Worm (Caenorhabditis elegans): ENCODE results near the gene T06C12.14.

Gene T06C12.14

ce11 chrV:15880705-15881104 is 19.1 kb upstream of the T06C12.14 start (continued):
- no peak for TF ChIP-seq lin-54 (GFP tag; optimal IDR thresholded peaks at IDR 0.05)
- TF ChIP-seq die-1 (tag; optimal IDR thresholded peaks at IDR 0.05) = no peak
- TF ChIP-seq atf-7 (tag; optimal IDR thresholded peaks at IDR 0.05) = peak; percentile 73
- peak; percentile 77 for TF ChIP-seq attf-5 (GFP tag; optimal IDR thresholded peaks at IDR 0.05)
- TF ChIP-seq B0336.3 (GFP tag; IDR thresholded peaks at IDR 0.05) = 0 out of 2 replicates have a peak, but pooled peaks have one; percentile 35
- TF ChIP-seq snpc-4 (GFP tag; optimal IDR thresholded peaks at IDR 0.05) = no peak
- peak in 1 of 4 experiments; percentile 11 for TF ChIP-seq snpc-4 (tag; optimal IDR thresholded peaks at IDR 0.05)

ce11 chrV:15884698-15885097 is 15.1 kb upstream of the T06C12.14 start, which contains the start of gene oac-42:
oac-42 (minus strand) TSS chrV:15884798.
- TF ChIP-seq rpc-1 (optimal IDR thresholded peaks at IDR 0.05) (no peak), rpc-1 (tag; optimal IDR thresholded peaks at IDR 0.05) (no peak), lsy-27 (tag; optimal IDR thresholded peaks at IDR 0.05; ENCODE audit: borderline replicate concordance, insufficient read depth) (no peak), K12H6.12 (tag; optimal IDR thresholded peaks at IDR 0.05) (no peak), nhr-27 (tag; optimal IDR thresholded peaks at IDR 0.05) (no peak), cebp-1 (GFP tag; IDR thresholded peaks at IDR 0.05) (no peak), cebp-1 (tag; optimal IDR thresholded peaks at IDR 0.05) (no peak), rcor-1 (GFP tag; IDR thresholded peaks at IDR 0.05) (no peak), let-526 (GFP tag; IDR thresholded peaks at IDR 0.05) (no peak), sea-2 (GFP tag; IDR thresholded peaks at IDR 0.05) (no peak)

ce11 chrV:15885967-15886366 is 13.8 kb upstream of the T06C12.14 start, which contains the start of gene T06C12.9:
T06C12.9 (minus strand) TSS chrV:15886067.
- no peak for TF ChIP-seq egl-44 (GFP tag; IDR thresholded peaks at IDR 0.05)
- no peak for TF ChIP-seq hsf-1 (GFP tag; IDR thresholded peaks at IDR 0.05)
- no peak for TF ChIP-seq F57A8.1 (GFP tag; optimal IDR thresholded peaks at IDR 0.05)
- no peak for TF ChIP-seq F52B5.7 (tag; optimal IDR thresholded peaks at IDR 0.05)
- no peak for TF ChIP-seq cebp-2 (GFP tag; IDR thresholded peaks at IDR 0.05)
- TF ChIP-seq mel-28 (tag; optimal IDR thresholded peaks at IDR 0.05; ENCODE audit: borderline replicate concordance) = no peak
- no peak for TF ChIP-seq mcd-1 (GFP tag; IDR thresholded peaks at IDR 0.05)
- TF ChIP-seq him-1 (tag; optimal IDR thresholded peaks at IDR 0.05) = no peak
- TF ChIP-seq mes-4 (tag; optimal IDR thresholded peaks at IDR 0.05) = no peak
- TF ChIP-seq F33H1.4 (GFP tag; IDR thresholded peaks at IDR 0.05) = no peak
- no peak for TF ChIP-seq Y67H2A.10 (GFP tag; conservative IDR thresholded peaks at IDR 0.05)
- no peak for TF ChIP-seq akir-1 (GFP tag; optimal IDR thresholded peaks at IDR 0.05)
- TF ChIP-seq sptf-2 (GFP tag; optimal IDR thresholded peaks at IDR 0.05) = no peak
- no peak for TF ChIP-seq attf-5 (GFP tag; optimal IDR thresholded peaks at IDR 0.05)
- TF ChIP-seq Y95B8A.8 (GFP tag; IDR thresholded peaks at IDR 0.05) = no peak
- no peak for TF ChIP-seq ztf-3 (GFP tag; optimal IDR thresholded peaks at IDR 0.05)
- no peak for TF ChIP-seq nhr-120 (GFP tag; IDR thresholded peaks at IDR 0.05)
- no peak for TF ChIP-seq Y56A3A.18 (GFP tag; IDR thresholded peaks at IDR 0.05)
- TF ChIP-seq F55B11.4 (tag; optimal IDR thresholded peaks at IDR 0.05; ENCODE audit: borderline replicate concordance, insufficient read depth) = no peak

- TF ChIP-seq rpc-1 (optimal IDR thresholded peaks at IDR 0.05) = no peak
- TF ChIP-seq rpc-1 (tag; optimal IDR thresholded peaks at IDR 0.05) = no peak
- no peak for TF ChIP-seq nfya-1 (tag; optimal IDR thresholded peaks at IDR 0.05; ENCODE audit: borderline replicate concordance, insufficient read depth)
- TF ChIP-seq nfyb-1 (GFP tag; IDR thresholded peaks at IDR 0.05) = peak; percentile 55; the same call in 1 of the 2 replicates
- TF ChIP-seq ztf-22 (GFP tag; optimal IDR thresholded peaks at IDR 0.05) = peak; percentile 26
- TF ChIP-seq nhr-80 (tag; optimal IDR thresholded peaks at IDR 0.05) = peak; percentile 72
- TF ChIP-seq lin-26 (GFP tag; IDR thresholded peaks at IDR 0.05) = no peak
- no peak for TF ChIP-seq rec-8 (tag; optimal IDR thresholded peaks at IDR 0.05)
- TF ChIP-seq pha-4 (tag; optimal IDR thresholded peaks at IDR 0.05) = no peak
- TF ChIP-seq cebp-1 (GFP tag; IDR thresholded peaks at IDR 0.05) = no peak
- TF ChIP-seq cebp-1 (tag; optimal IDR thresholded peaks at IDR 0.05) = peak; percentile 21
- TF ChIP-seq F37B4.10 (GFP tag; IDR thresholded peaks at IDR 0.05) = no peak
- 0 out of 2 replicates have a peak, but pooled peaks have one; percentile 23 for TF ChIP-seq egl-44 (GFP tag; IDR thresholded peaks at IDR 0.05)
- TF ChIP-seq nhr-179 (tag; optimal IDR thresholded peaks at IDR 0.05) = no peak
- TF ChIP-seq dox-1 (GFP tag; IDR thresholded peaks at IDR 0.05) = peak; percentile 32; the same call in 1 of the 2 replicates
Measured at ce11 chrV:15887708-15888295, 12.0 kb upstream of the T06C12.14 start.
